Fruit fly (Drosophila melanogaster) whole organism, embryonic: ENCODE data around the gene ATPsynD.

Experiments used
- Abd-B ChIP-seq: fragments of 200-800 bp; sonication (Bioruptor generic); optimal IDR thresholded peaks from 2 replicates; lab custom pipeline; 2018; ENCODE audit warnings: missing biosample characterization, mild to moderate bottlenecking, missing genetic modification characterization, moderate library complexity
- CG10543 ChIP-seq: fragments of 200-800 bp; sonication (Bioruptor generic); optimal IDR thresholded peaks from 3 replicates; lab custom pipeline; 2017; ENCODE audit warnings: missing biosample characterization, mild to moderate bottlenecking, missing genetic modification characterization, moderate library complexity
- CG4424 ChIP-seq: fragments of 200-800 bp; sonication (Bioruptor generic); optimal IDR thresholded peaks from 3 replicates; lab custom pipeline; 2016; ENCODE audit warnings: missing biosample characterization, missing genetic modification characterization
- CG4707 ChIP-seq: fragments of 200-800 bp; sonication (Bioruptor generic); optimal IDR thresholded peaks from 2 replicates; lab custom pipeline; 2018; ENCODE audit warnings: missing biosample characterization, mild to moderate bottlenecking, missing genetic modification characterization, moderate library complexity
- Camta ChIP-seq: fragments of 200-800 bp; sonication (Bioruptor generic); optimal IDR thresholded peaks from 2 replicates; lab custom pipeline; 2016; ENCODE audit warnings: missing biosample characterization, missing genetic modification characterization
- Ravus ChIP-seq: fragments of 200-800 bp; sonication (Bioruptor generic); IDR thresholded peaks from 2 replicates; pipeline ENCODE4 v1.3.6; 2022; ENCODE audit warnings: missing biosample characterization, missing genetic modification characterization
- Sox102F ChIP-seq: fragments of 200-800 bp; sonication (Bioruptor generic); optimal IDR thresholded peaks from 2 replicates; lab custom pipeline; 2018; ENCODE audit warnings: missing biosample characterization, mild to moderate bottlenecking, missing genetic modification characterization, moderate library complexity
- dpn ChIP-seq, 2 experiments: fragments of 200-800 bp; sonication (Bioruptor generic); optimal IDR thresholded peaks; 3 replicates each; lab custom pipeline; 2016; ENCODE audit warnings: missing biosample characterization in 2 of 2, missing genetic modification characterization in 2 of 2
- eyg ChIP-seq: fragments of 200-800 bp; sonication (Bioruptor generic); optimal IDR thresholded peaks from 3 replicates; lab custom pipeline; 2016; ENCODE audit warnings: missing biosample characterization, missing genetic modification characterization
- fd3F ChIP-seq: fragments of 200-800 bp; sonication (Bioruptor generic); optimal IDR thresholded peaks from 2 replicates; lab custom pipeline; 2018; ENCODE audit warnings: missing biosample characterization, mild to moderate bottlenecking, missing genetic modification characterization, moderate library complexity
- insv ChIP-seq, 2 experiments: fragments of 200-800 bp; sonication (Bioruptor generic); optimal IDR thresholded peaks; 3 replicates each; lab custom pipeline; 2016 to 2018; ENCODE audit warnings: missing biosample characterization in 2 of 2, missing genetic modification characterization in 2 of 2
- slbo ChIP-seq: fragments of 200-800 bp; sonication (Bioruptor generic); IDR thresholded peaks from 2 replicates; pipeline ENCODE4 v1.3.6; 2022; ENCODE audit warnings: missing biosample characterization, missing genetic modification characterization
- unc-4 ChIP-seq: fragments of 200-800 bp; sonication (Bioruptor generic); IDR thresholded peaks from 2 replicates; pipeline ENCODE4 v1.3.6; 2022; ENCODE audit warnings: missing biosample characterization, missing genetic modification characterization; ENCODE audit not compliant: partially characterized antibody
- vfl ChIP-seq: fragments of 200-800 bp; sonication (Bioruptor generic); optimal IDR thresholded peaks from 2 replicates; lab custom pipeline; 2016; ENCODE audit warnings: missing biosample characterization, missing genetic modification characterization

- TF ChIP-seq insv (GFP tag; optimal IDR thresholded peaks at IDR 0.05; lab: Kevin White, UChicago) (no peak), Sox102F (GFP tag; lab: Kevin White, UChicago) (no peak), Camta (GFP tag; lab: Kevin White, UChicago) (no peak), fd3F (GFP tag; lab: Kevin White, UChicago) (no peak), dpn (GFP tag; optimal IDR thresholded peaks at IDR 0.05; lab: Kevin White, UChicago) (no peak), CG10543 (GFP tag; lab: Kevin White, UChicago) (no peak), unc-4 (GFP tag; lab: Robert Waterston, UW) (no peak), slbo (GFP tag; lab: Robert Waterston, UW) (no peak), CG4707 (GFP tag; lab: Kevin White, UChicago) (no peak), Ravus (GFP tag; lab: Robert Waterston, UW) (no peak), Abd-B (GFP tag; lab: Kevin White, UChicago) (no peak), CG4424 (GFP tag; lab: Kevin White, UChicago) (no peak), vfl (GFP tag; lab: Kevin White, UChicago) (no peak), eyg (GFP tag; lab: Kevin White, UChicago) (no peak)
Measured at dm6 chr3R:19134957-19135356, 40.2 kb downstream of the ATPsynD start, which contains the start of gene Cyp12a4.
